Worm (Caenorhabditis elegans) whole organism, L4 larva: Measurements from ENCODE around the gene T26C12.2.

Experiments
- fkh-10 ChIP-seq: fragments of 150-350 bp; optimal IDR thresholded peaks from 2 replicates; lab custom pipeline; 2014; ENCODE audit warnings: missing biosample characterization, missing genetic modification reagents, missing genetic modification characterization
- nhr-28 ChIP-seq: fragments of 150-350 bp; optimal IDR thresholded peaks from 2 replicates; lab custom pipeline; 2014; ENCODE audit warnings: missing biosample characterization, missing genetic modification characterization

ce11 chrIV:3261761-3262160 lies 3.8 kb downstream of the T26C12.2 start:
- TF ChIP-seq nhr-28 (tag; lab: Kevin White, UChicago) (no peak), fkh-10 (GFP tag; lab: Kevin White, UChicago) (no peak)
